Worm (Caenorhabditis elegans) whole organism, L2 larva: Measurements from ENCODE around the gene pie-1.

ENCODE experiments used
- R02D3.7 ChIP-seq: fragments of 150-350 bp; optimal IDR thresholded peaks from 2 replicates; lab custom pipeline; 2014; ENCODE audit warnings: missing biosample characterization, missing genetic modification characterization
- ztf-11 ChIP-seq: sonication (generic microtip); optimal IDR thresholded peaks from 2 replicates; lab custom pipeline; 2017; ENCODE audit warnings: missing biosample characterization, missing genetic modification characterization

ce11 chrIII:12445991-12446502, 19.4 kb downstream of the pie-1 start, which contains the start of gene Y49E10.18:
- TF ChIP-seq ztf-11 (tag; lab: Kevin White, UChicago) (no peak), R02D3.7 (tag; lab: Kevin White, UChicago) (no peak)
